Worm (Caenorhabditis elegans) whole organism, L4 larva: ENCODE results near the gene Y17D7C.6.

Source experiments
- T20F7.1 ChIP-seq: fragments of 200-800 bp; sonication (Bioruptor generic); optimal IDR thresholded peaks from 2 replicates; lab custom pipeline; 2018; ENCODE audit warnings: mild to moderate bottlenecking, missing genetic modification characterization, missing compliant biosample characterization
- aly-2 ChIP-seq: sonication (generic microtip); optimal IDR thresholded peaks from 2 replicates; lab custom pipeline; 2018; ENCODE audit warnings: missing biosample characterization, missing genetic modification characterization
- ama-1 ChIP-seq: fragments of 150-350 bp; optimal IDR thresholded peaks from 2 replicates; lab custom pipeline; 2014; ENCODE audit warnings: inconsistent platforms, mixed read lengths
- ces-1 ChIP-seq: fragments of 150-350 bp; sonication (generic microtip); optimal IDR thresholded peaks from 4 replicates; lab custom pipeline; 2014; ENCODE audit warnings: missing biosample characterization, missing genetic modification reagents, missing genetic modification characterization
- hlh-11 ChIP-seq: fragments of 200-800 bp; sonication (Bioruptor generic); optimal IDR thresholded peaks from 2 replicates; lab custom pipeline; 2018; ENCODE audit warnings: mild to moderate bottlenecking, missing genetic modification characterization, missing compliant biosample characterization
- lir-3 ChIP-seq: sonication (generic microtip); optimal IDR thresholded peaks from 2 replicates; lab custom pipeline; 2016; ENCODE audit warnings: mild to moderate bottlenecking, missing genetic modification characterization, missing compliant biosample characterization
- lsy-2 ChIP-seq, 2 experiments: fragments of 150-350 bp in 1 of 2; sonication (generic microtip) in 1 of 2; optimal IDR thresholded peaks; 2 replicates each; lab custom pipeline; 2014 to 2017; ENCODE audit warnings: missing biosample characterization in 2 of 2, missing genetic modification characterization in 2 of 2
- nhr-10 ChIP-seq: fragments of 150-350 bp; optimal IDR thresholded peaks from 2 replicates; lab custom pipeline; 2014; ENCODE audit warnings: missing biosample characterization, missing genetic modification characterization
- nhr-11 ChIP-seq: fragments of 150-350 bp; optimal IDR thresholded peaks from 2 replicates; lab custom pipeline; 2014; ENCODE audit warnings: missing biosample characterization, missing genetic modification characterization
- nhr-25 ChIP-seq: sonication (generic microtip); optimal IDR thresholded peaks from 2 replicates; lab custom pipeline; 2017; ENCODE audit warnings: missing genetic modification characterization, mild to moderate bottlenecking, missing compliant biosample characterization, antibody characterized with exemption, moderate library complexity, borderline replicate concordance; ENCODE audit not compliant: insufficient read depth
- rbr-2 ChIP-seq: sonication (generic microtip); optimal IDR thresholded peaks from 2 replicates; lab custom pipeline; 2016; ENCODE audit warnings: missing genotype, missing genetic modification characterization, missing compliant biosample characterization
- unc-62 ChIP-seq, 3 experiments: fragments of 150-350 bp in 1 of 3; sonication (generic microtip); optimal IDR thresholded peaks in 2 of 3; peaks in 1 of 3; 1 replicate in 1 of 3; 2 replicates in 2 of 3; lab custom pipeline; 2014 to 2017; ENCODE audit warnings: missing biosample characterization in 3 of 3, missing genetic modification characterization in 3 of 3, missing genetic modification reagents in 3 of 3, missing genotype in 1 of 3

DNA sequence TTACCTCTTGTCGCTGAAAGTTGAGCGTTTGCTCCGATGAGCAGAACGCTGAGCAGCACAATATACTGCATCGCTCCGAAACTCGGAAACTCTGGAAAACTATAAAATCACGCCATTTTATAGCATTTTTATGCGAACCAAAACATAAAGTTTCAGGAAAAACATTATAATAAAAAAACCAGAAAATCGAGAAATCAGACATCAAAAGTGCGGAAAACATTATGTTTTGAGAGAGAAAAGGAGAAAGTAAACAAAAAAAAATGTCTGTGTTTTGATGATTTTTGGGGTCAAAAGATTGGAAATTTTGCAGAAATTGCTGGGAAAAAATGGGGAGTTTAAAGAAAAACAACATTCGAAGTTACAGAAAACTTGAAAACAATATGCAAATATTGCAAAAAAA, 45.6 kb upstream of the Y17D7C.6 start, which contains the start of gene Y69H2.3:
- TF ChIP-seq unc-62 (GFP tag; optimal IDR thresholded peaks at IDR 0.05 in 1 of 2; lab: Kevin White, UChicago) = no peak
- no peak for TF ChIP-seq unc-62 (tag; optimal IDR thresholded peaks at IDR 0.05; lab: Kevin White, UChicago)
- TF ChIP-seq T20F7.1 (GFP tag; lab: Kevin White, UChicago) = no peak
- TF ChIP-seq aly-2 (tag; lab: Kevin White, UChicago) = no peak
- TF ChIP-seq lsy-2 (tag; optimal IDR thresholded peaks at IDR 0.05; lab: Kevin White, UChicago) = no peak
- TF ChIP-seq hlh-11 (tag; lab: Kevin White, UChicago) = no peak
- TF ChIP-seq nhr-25 (tag; lab: Kevin White, UChicago) = no peak
- no peak for TF ChIP-seq ama-1 (lab: Kevin White, UChicago)
- no peak for TF ChIP-seq rbr-2 (tag; lab: Kevin White, UChicago)
- TF ChIP-seq nhr-10 (tag; lab: Kevin White, UChicago) = no peak
- TF ChIP-seq nhr-11 = no peak
- TF ChIP-seq ces-1 = no peak
- no peak for TF ChIP-seq lir-3 (tag; lab: Kevin White, UChicago)
